Worm (Caenorhabditis elegans) whole organism, mixed stage, embryonic: ENCODE measurements around the gene fbxb-60.

Experiments
- M03D4.4 ChIP-seq: sonication (generic microtip); optimal IDR thresholded peaks from 2 replicates; lab custom pipeline; 2017; ENCODE audit warnings: mild to moderate bottlenecking, missing genetic modification characterization, missing compliant biosample characterization
- bed-3 ChIP-seq: fragments of 200-800 bp; sonication (Bioruptor generic); optimal IDR thresholded peaks from 3 replicates; lab custom pipeline; 2018; ENCODE audit warnings: mild to moderate bottlenecking, missing genetic modification characterization, moderate library complexity, missing compliant biosample characterization
- blmp-1 ChIP-seq: fragments of 150-350 bp; optimal IDR thresholded peaks from 2 replicates; lab custom pipeline; 2014; ENCODE audit warnings: missing biosample characterization, missing genetic modification characterization
- ceh-39 ChIP-seq: fragments of 150-350 bp; optimal IDR thresholded peaks from 2 replicates; lab custom pipeline; 2014; ENCODE audit warnings: missing biosample characterization, missing genetic modification characterization
- ceh-43 ChIP-seq: fragments of 200-800 bp; sonication (Bioruptor generic); optimal IDR thresholded peaks from 2 replicates; lab custom pipeline; 2018; ENCODE audit warnings: mild to moderate bottlenecking, missing genetic modification characterization, moderate library complexity, missing compliant biosample characterization
- ceh-83 ChIP-seq: fragments of 200-800 bp; sonication (Bioruptor generic); optimal IDR thresholded peaks from 2 replicates; lab custom pipeline; 2018; ENCODE audit warnings: mild to moderate bottlenecking, missing genetic modification characterization, missing compliant biosample characterization
- ces-1 ChIP-seq: fragments of 150-350 bp; optimal IDR thresholded peaks from 2 replicates; lab custom pipeline; 2014; ENCODE audit warnings: missing biosample characterization, missing genetic modification reagents, missing genetic modification characterization
- cnd-1 ChIP-seq: fragments of 200-800 bp; sonication (Bioruptor generic); optimal IDR thresholded peaks from 2 replicates; lab custom pipeline; 2018; ENCODE audit warnings: mild to moderate bottlenecking, missing genetic modification characterization, missing compliant biosample characterization
- drap-1 ChIP-seq: fragments of 200-800 bp; sonication (Bioruptor generic); optimal IDR thresholded peaks from 3 replicates; lab custom pipeline; 2018; ENCODE audit warnings: mild to moderate bottlenecking, missing genetic modification characterization, missing compliant biosample characterization
- elt-1 ChIP-seq: sonication (generic microtip); optimal IDR thresholded peaks from 2 replicates; lab custom pipeline; 2017; ENCODE audit warnings: missing genetic modification characterization, mild to moderate bottlenecking, missing compliant biosample characterization, antibody characterized with exemption, moderate library complexity, borderline replicate concordance; ENCODE audit not compliant: insufficient read depth
- elt-3 ChIP-seq: fragments of 150-350 bp; optimal IDR thresholded peaks from 2 replicates; lab custom pipeline; 2014; ENCODE audit warnings: missing biosample characterization, missing genetic modification characterization
- flh-1 ChIP-seq: fragments of 200-800 bp; sonication (Bioruptor generic); optimal IDR thresholded peaks from 2 replicates; lab custom pipeline; 2018; ENCODE audit warnings: mild to moderate bottlenecking, missing genetic modification characterization, moderate library complexity, missing compliant biosample characterization
- ham-2 ChIP-seq: fragments of 200-800 bp; sonication (Bioruptor generic); optimal IDR thresholded peaks from 2 replicates; lab custom pipeline; 2018; ENCODE audit warnings: mild to moderate bottlenecking, missing genetic modification characterization, missing compliant biosample characterization
- hlh-1 ChIP-seq: fragments of 150-350 bp; optimal IDR thresholded peaks from 2 replicates; lab custom pipeline; 2014; ENCODE audit warnings: missing biosample characterization, missing genetic modification reagents, missing genetic modification characterization
- lin-13 ChIP-seq: fragments of 150-350 bp; optimal IDR thresholded peaks from 2 replicates; lab custom pipeline; 2014; ENCODE audit warnings: missing biosample characterization, missing genetic modification characterization
- lin-32 ChIP-seq: fragments of 200-800 bp; sonication (Bioruptor generic); optimal IDR thresholded peaks from 2 replicates; lab custom pipeline; 2018; ENCODE audit warnings: mild to moderate bottlenecking, missing genetic modification characterization, missing compliant biosample characterization
- lsy-2 ChIP-seq: fragments of 150-350 bp; optimal IDR thresholded peaks from 2 replicates; lab custom pipeline; 2014; ENCODE audit warnings: missing biosample characterization, missing genetic modification characterization
- mls-2 ChIP-seq: sonication (generic microtip); optimal IDR thresholded peaks from 2 replicates; lab custom pipeline; 2016; ENCODE audit warnings: mild to moderate bottlenecking, missing genetic modification characterization, moderate library complexity, missing compliant biosample characterization
- nhr-12 ChIP-seq: fragments of 150-350 bp; optimal IDR thresholded peaks from 2 replicates; lab custom pipeline; 2014; ENCODE audit warnings: missing biosample characterization, missing genetic modification characterization
- nhr-2 ChIP-seq: fragments of 150-350 bp; optimal IDR thresholded peaks from 2 replicates; lab custom pipeline; 2014; ENCODE audit warnings: missing biosample characterization, missing genetic modification characterization
- nhr-237 ChIP-seq: fragments of 150-350 bp; optimal IDR thresholded peaks from 2 replicates; lab custom pipeline; 2014; ENCODE audit warnings: missing biosample characterization, missing genetic modification characterization
- nhr-76 ChIP-seq: sonication (generic microtip); optimal IDR thresholded peaks from 2 replicates; lab custom pipeline; 2017; ENCODE audit warnings: missing biosample characterization, missing genetic modification characterization
- pha-4 ChIP-seq: fragments of 150-350 bp; optimal IDR thresholded peaks from 2 replicates; lab custom pipeline; 2018; ENCODE audit warnings: missing biosample characterization, missing genetic modification reagents, missing genetic modification characterization
- sem-2 ChIP-seq: fragments of 200-800 bp; sonication (Bioruptor generic); optimal IDR thresholded peaks from 2 replicates; lab custom pipeline; 2018; ENCODE audit warnings: mild to moderate bottlenecking, missing genetic modification characterization, missing compliant biosample characterization
- snpc-4 ChIP-seq: fragments of 150-350 bp; optimal IDR thresholded peaks from 2 replicates; lab custom pipeline; 2014; ENCODE audit warnings: missing biosample characterization, missing genetic modification characterization
- sptf-1 ChIP-seq: sonication (generic microtip); optimal IDR thresholded peaks from 2 replicates; lab custom pipeline; 2017; ENCODE audit warnings: mild to moderate bottlenecking, missing genetic modification characterization, moderate library complexity, missing compliant biosample characterization
- tbx-8 ChIP-seq: fragments of 200-800 bp; sonication (Bioruptor generic); optimal IDR thresholded peaks from 2 replicates; lab custom pipeline; 2018; ENCODE audit warnings: mild to moderate bottlenecking, missing genetic modification characterization, moderate library complexity, missing compliant biosample characterization
- unc-120 ChIP-seq: sonication (generic microtip); optimal IDR thresholded peaks from 2 replicates; lab custom pipeline; 2017; ENCODE audit warnings: missing genetic modification characterization, missing compliant biosample characterization; ENCODE audit not compliant: poor library complexity, severe bottlenecking
- unc-39 ChIP-seq: fragments of 150-350 bp; optimal IDR thresholded peaks from 2 replicates; lab custom pipeline; 2014; ENCODE audit warnings: missing biosample characterization, missing genetic modification characterization
- unc-62 ChIP-seq: fragments of 150-350 bp; optimal IDR thresholded peaks from 2 replicates; lab custom pipeline; 2014; ENCODE audit warnings: missing biosample characterization, missing genetic modification reagents, missing genetic modification characterization
- zip-8 ChIP-seq: fragments of 150-350 bp; optimal IDR thresholded peaks from 2 replicates; lab custom pipeline; 2014; ENCODE audit warnings: missing biosample characterization, missing genetic modification characterization
- ztf-11 ChIP-seq: fragments of 150-350 bp; optimal IDR thresholded peaks from 2 replicates; lab custom pipeline; 2014; ENCODE audit warnings: missing biosample characterization, missing genetic modification characterization

fbxb-60 gene

ce11 chrV:19320385-19320784 lies 22.8 kb downstream of the fbxb-60 start, which contains the start of gene sdz-6:
Gene sdz-6, plus strand, starts transcription at chrV:19320613.
- TF ChIP-seq pha-4 = no peak
- no peak for TF ChIP-seq ceh-83 (GFP tag; lab: Kevin White, UChicago)
- TF ChIP-seq, all 35 proteins: peak for 0

ce11 chrV:19322387-19322786 lies 24.8 kb downstream of the fbxb-60 start, which contains the start of gene C43D7.4:
Gene C43D7.4, minus strand, starts transcription at chrV:19322487.
- TF ChIP-seq ceh-39 (no peak), zip-8 (tag; lab: Kevin White, UChicago) (no peak), ces-1 (no peak), bed-3 (GFP tag; lab: Kevin White, UChicago) (no peak), blmp-1 (tag; lab: Kevin White, UChicago) (no peak), ceh-83 (GFP tag; lab: Kevin White, UChicago) (no peak), ham-2 (GFP tag; lab: Kevin White, UChicago) (no peak), unc-62 (GFP tag; lab: Kevin White, UChicago) (no peak), ztf-11 (no peak), tbx-8 (no peak), sem-2 (no peak), lsy-2 (tag; lab: Kevin White, UChicago) (no peak), elt-3 (tag; lab: Kevin White, UChicago) (no peak), unc-120 (tag; lab: Kevin White, UChicago) (no peak), lin-13 (tag; lab: Kevin White, UChicago) (no peak), drap-1 (no peak), unc-39 (tag; lab: Kevin White, UChicago) (no peak)

ce11 chrV:19325436-19325835 lies 27.8 kb downstream of the fbxb-60 start:
- TF ChIP-seq lin-32 (GFP tag; lab: Kevin White, UChicago) (no peak), unc-120 (tag; lab: Kevin White, UChicago) (no peak), elt-3 (tag; lab: Kevin White, UChicago) (no peak), pha-4 (no peak), drap-1 (no peak), M03D4.4 (tag; lab: Kevin White, UChicago) (no peak), ham-2 (GFP tag; lab: Kevin White, UChicago) (no peak), ceh-43 (GFP tag; lab: Kevin White, UChicago) (no peak), mls-2 (no peak), unc-39 (tag; lab: Kevin White, UChicago) (no peak), snpc-4 (no peak), nhr-12 (tag; lab: Kevin White, UChicago) (no peak), nhr-237 (tag; lab: Kevin White, UChicago) (no peak), flh-1 (GFP tag; lab: Kevin White, UChicago) (no peak), nhr-76 (tag; lab: Kevin White, UChicago) (no peak), blmp-1 (tag; lab: Kevin White, UChicago) (no peak), nhr-2 (tag; lab: Kevin White, UChicago) (no peak), sem-2 (no peak), hlh-1 (tag; lab: Kevin White, UChicago) (no peak), bed-3 (GFP tag; lab: Kevin White, UChicago) (no peak)

ce11 chrV:19329263-19329662 lies 31.7 kb downstream of the fbxb-60 start, which contains the start of gene fbxb-65:
Gene fbxb-65, plus strand, starts transcription at chrV:19329563.
- TF ChIP-seq nhr-2 (tag; lab: Kevin White, UChicago) (no peak), ham-2 (GFP tag; lab: Kevin White, UChicago) (no peak), cnd-1 (no peak), zip-8 (tag; lab: Kevin White, UChicago) (no peak), lsy-2 (tag; lab: Kevin White, UChicago) (no peak), pha-4 (no peak), M03D4.4 (tag; lab: Kevin White, UChicago) (no peak), elt-3 (tag; lab: Kevin White, UChicago) (no peak), bed-3 (GFP tag; lab: Kevin White, UChicago) (no peak), ztf-11 (no peak), unc-39 (tag; lab: Kevin White, UChicago) (no peak), ces-1 (no peak), elt-1 (tag; lab: Kevin White, UChicago) (no peak), sptf-1 (tag; lab: Kevin White, UChicago) (no peak), nhr-76 (tag; lab: Kevin White, UChicago) (no peak), drap-1 (no peak)
